Fruit fly (Drosophila melanogaster): ENCODE data around the gene CG13070.

DNA sequence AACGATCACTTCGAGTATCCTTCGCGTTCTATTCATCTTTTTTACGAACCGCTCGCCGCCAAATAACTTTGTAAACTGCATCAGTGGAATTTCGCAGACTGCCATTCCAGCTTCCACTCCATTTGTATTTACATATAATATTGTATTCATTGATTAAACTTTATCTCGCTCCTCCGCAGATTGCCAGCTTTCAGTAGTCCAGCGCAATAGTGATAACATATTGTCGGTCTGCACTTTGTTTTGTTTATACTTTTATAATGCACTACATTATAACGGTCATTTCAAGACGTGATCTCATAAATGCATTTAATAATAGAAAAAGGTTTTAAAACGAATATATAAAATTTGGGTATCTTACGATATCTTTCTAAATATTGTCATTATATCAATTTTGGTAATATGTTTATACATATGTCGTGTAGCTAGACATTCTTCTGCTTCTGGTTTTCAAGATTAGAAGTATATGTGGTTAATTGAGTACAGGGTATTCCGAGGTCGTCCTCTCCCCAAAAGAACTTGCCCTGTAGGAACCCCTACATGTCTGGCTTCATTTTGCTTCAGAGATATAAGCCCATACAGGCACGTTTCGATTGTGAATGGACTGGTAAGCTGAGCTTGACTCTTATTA lies 5.1 kb downstream of the CG13070 start, which contains the start of gene CG4950:
- TF ChIP-seq psq (optimal IDR thresholded peaks at IDR 0.05), result no peak
- no peak for TF ChIP-seq h (optimal IDR thresholded peaks at IDR 0.05)

Data from Kc167 (cell line).